Fruit fly (Drosophila melanogaster): ENCODE measurements around the gene CG12605.

dm6 chr3L:3935567-3936207, 28.9 kb downstream of the CG12605 start, which contains the start of gene Eip63F-1:
- TF ChIP-seq GATAd (GFP tag; optimal IDR thresholded peaks at IDR 0.05) (no peak), OdsH (GFP tag; optimal IDR thresholded peaks at IDR 0.05) (peak; percentile 15)
